Worm (Caenorhabditis elegans): Measurements from ENCODE around the gene set-9.

The set-9 gene

DNA sequence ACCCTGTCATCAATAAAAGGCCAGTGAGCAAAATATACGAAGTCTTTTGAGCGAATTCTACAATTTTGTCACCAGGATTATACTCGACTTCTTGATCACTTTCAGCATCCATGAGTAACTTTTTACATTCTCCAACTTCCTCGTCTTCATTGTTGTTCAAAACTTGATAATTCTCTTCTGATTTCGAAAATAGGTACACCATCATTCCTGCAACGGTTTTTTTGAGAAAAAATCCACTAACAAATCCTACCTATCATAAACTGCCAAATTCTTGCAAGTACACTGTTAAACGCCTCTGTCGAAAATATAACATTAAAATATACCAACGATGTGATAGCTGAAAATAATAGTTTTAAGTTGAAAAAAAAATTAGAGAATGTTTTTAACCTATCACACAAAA is 37.1 kb downstream of the set-9 start:
- TF ChIP-seq aha-1 (tag) (peak; percentile 83), jun-1 (tag; optimal IDR thresholded peaks at IDR 0.05) (no peak)

DNA sequence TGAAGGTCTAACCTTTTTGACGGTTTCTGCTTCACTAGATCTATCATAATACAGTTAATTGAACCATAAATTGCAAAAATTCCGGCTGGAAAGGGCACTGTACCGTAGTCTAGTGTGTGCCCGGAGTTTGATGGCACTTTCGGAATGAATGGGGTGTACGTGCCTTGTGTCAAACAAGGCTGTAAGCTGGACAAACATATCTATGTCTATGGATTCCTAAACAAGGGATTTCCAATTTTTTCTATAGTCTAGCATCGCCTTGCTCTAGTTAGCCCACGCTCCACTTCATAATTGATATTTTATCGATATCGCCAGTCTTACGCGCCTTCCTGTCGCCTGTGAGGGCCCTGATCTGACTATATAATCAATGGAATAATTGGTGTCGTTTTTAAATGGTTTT is 38.8 kb downstream of the set-9 start, which contains the start of gene oac-52:
oac-52 (minus strand) TSS at position 101 of the 400 bp plus-strand sequence.
- TF ChIP-seq ama-1 (optimal IDR thresholded peaks at IDR 0.05) (no peak), R02D3.7 (tag; optimal IDR thresholded peaks at IDR 0.05) (no peak), aly-2 (tag; optimal IDR thresholded peaks at IDR 0.05) (no peak), snpc-4 (tag; optimal IDR thresholded peaks at IDR 0.05) (no peak), attf-4 (tag; optimal IDR thresholded peaks at IDR 0.05) (no peak), daf-12 (tag; optimal IDR thresholded peaks at IDR 0.05) (no peak), nhr-77 (tag; optimal IDR thresholded peaks at IDR 0.05) (no peak), T20F7.1 (GFP tag; optimal IDR thresholded peaks at IDR 0.05) (no peak), ceh-82 (tag; optimal IDR thresholded peaks at IDR 0.05) (no peak), T26A8.4 (GFP tag; IDR thresholded peaks at IDR 0.05) (no peak), egl-43 (GFP tag; IDR thresholded peaks at IDR 0.05) (no peak), madf-5 (GFP tag; IDR thresholded peaks at IDR 0.05) (no peak), lin-38 (GFP tag; IDR thresholded peaks at IDR 0.05) (no peak), lim-7 (GFP tag; IDR thresholded peaks at IDR 0.05) (no peak), gei-8 (GFP tag; optimal IDR thresholded peaks at IDR 0.05) (no peak)

DNA sequence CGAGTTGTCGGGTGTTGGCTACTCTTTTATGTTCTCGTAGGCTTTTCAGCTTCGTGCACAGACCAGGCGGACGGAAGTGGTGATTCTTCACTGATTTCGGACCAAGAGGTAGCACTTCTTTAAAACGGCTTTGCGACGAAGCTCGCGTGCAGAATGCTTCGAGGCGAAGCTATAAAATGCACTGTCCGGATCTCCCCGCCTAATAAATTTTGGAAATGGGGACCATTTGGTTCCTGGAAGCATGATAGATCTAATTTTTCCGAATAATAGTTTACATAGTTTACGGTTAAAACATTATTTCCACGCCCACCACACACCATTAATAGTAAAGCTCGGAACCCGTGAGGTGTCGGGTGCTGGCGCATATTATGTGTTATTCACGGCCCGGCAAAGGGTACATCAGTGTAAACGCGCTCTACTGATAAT is 39.9 kb downstream of the set-9 start:
- TF ChIP-seq unc-130 (GFP tag; optimal IDR thresholded peaks at IDR 0.05) (peak; percentile 13), aha-1 (tag) (no peak), ces-1 (GFP tag; optimal IDR thresholded peaks at IDR 0.05) (no peak), Y5F2A.4 (GFP tag; optimal IDR thresholded peaks at IDR 0.05) (no peak), nhr-10 (tag; optimal IDR thresholded peaks at IDR 0.05) (no peak), dmd-8 (GFP tag; IDR thresholded peaks at IDR 0.05) (0 out of 2 replicates have a peak, but pooled peaks have one; percentile 5), R02D3.7 (tag; optimal IDR thresholded peaks at IDR 0.05) (no peak), F44E2.7 (GFP tag; IDR thresholded peaks at IDR 0.05) (no peak), fkh-10 (GFP tag; optimal IDR thresholded peaks at IDR 0.05) (no peak), ceh-20 (GFP tag; IDR thresholded peaks at IDR 0.05) (no peak), egl-27 (tag; optimal IDR thresholded peaks at IDR 0.05) (no peak), Y75B8A.6 (GFP tag; IDR thresholded peaks at IDR 0.05) (no peak), nhr-28 (tag; optimal IDR thresholded peaks at IDR 0.05) (no peak), nhr-102 (tag; optimal IDR thresholded peaks at IDR 0.05) (no peak), egl-43 (GFP tag; IDR thresholded peaks at IDR 0.05) (no peak), ama-1 (optimal IDR thresholded peaks at IDR 0.05) (peak; percentile 62), dpl-1 (GFP tag; optimal IDR thresholded peaks at IDR 0.05) (no peak), nhr-237 (tag; optimal IDR thresholded peaks at IDR 0.05) (no peak), nhr-41 (GFP tag; IDR thresholded peaks at IDR 0.05) (no peak), F26F4.8 (GFP tag; conservative IDR thresholded peaks at IDR 0.05) (no peak), nhr-76 (tag; optimal IDR thresholded peaks at IDR 0.05) (no peak), php-3 (GFP tag; IDR thresholded peaks at IDR 0.05) (0 out of 2 replicates have a peak, but pooled peaks have one; percentile 22), zip-2 (tag; optimal IDR thresholded peaks at IDR 0.05) (no peak), lin-39 (tag; optimal IDR thresholded peaks at IDR 0.05) (no peak), set-16 (GFP tag; IDR thresholded peaks at IDR 0.05) (no peak), vab-7 (GFP tag; IDR thresholded peaks at IDR 0.05) (no peak), zag-1 (tag; optimal IDR thresholded peaks at IDR 0.05) (no peak), snpc-1.2 (GFP tag; IDR thresholded peaks at IDR 0.05) (peak; percentile 90), lir-3 (tag; optimal IDR thresholded peaks at IDR 0.05) (no peak), Y48G9A.11 (GFP tag; IDR thresholded peaks at IDR 0.05) (0 out of 2 replicates have a peak, but pooled peaks have one; percentile 49), pha-4 (GFP tag; IDR thresholded peaks at IDR 0.05) (0 out of 2 replicates have a peak, but pooled peaks have one; percentile 10), pha-4 (tag; optimal IDR thresholded peaks at IDR 0.05) (no peak), ceh-82 (tag; optimal IDR thresholded peaks at IDR 0.05) (no peak), sdz-12 (GFP tag; optimal IDR thresholded peaks at IDR 0.05) (no peak), lin-29 (GFP tag; IDR thresholded peaks at IDR 0.05) (no peak), lin-15B (tag; optimal IDR thresholded peaks at IDR 0.05) (no peak), dve-1 (tag; optimal IDR thresholded peaks at IDR 0.05; ENCODE audit: insufficient read depth) (no peak), mep-1 (tag; optimal IDR thresholded peaks at IDR 0.05) (no peak)
